Fruit fly (Drosophila melanogaster): ENCODE data around the gene Btk.

The Btk gene

dm6 chr2L:8290092-8290424 lies 10.8 kb downstream of the Btk start:
- TF ChIP-seq CTCF (optimal IDR thresholded peaks at IDR 0.05) (no peak), CG8478 (optimal IDR thresholded peaks at IDR 0.05) (no peak)

dm6 chr2L:8289352-8290091 lies 11.4 kb downstream of the Btk start:
- no peak for TF ChIP-seq CTCF (optimal IDR thresholded peaks at IDR 0.05)
- no peak for TF ChIP-seq CG8478 (optimal IDR thresholded peaks at IDR 0.05)

dm6 chr2L:8288087-8288486 lies 12.8 kb downstream of the Btk start:
- TF ChIP-seq CTCF (optimal IDR thresholded peaks at IDR 0.05) (no peak), CG8478 (optimal IDR thresholded peaks at IDR 0.05) (no peak)

dm6 chr2L:8286595-8286994 lies 14.3 kb downstream of the Btk start:
- no peak for TF ChIP-seq CTCF (optimal IDR thresholded peaks at IDR 0.05)
- no peak for TF ChIP-seq CG8478 (optimal IDR thresholded peaks at IDR 0.05)

- TF ChIP-seq CTCF (optimal IDR thresholded peaks at IDR 0.05) (no peak), CG8478 (optimal IDR thresholded peaks at IDR 0.05) (no peak)
Observed at dm6 chr2L:8284913-8285619, 15.8 kb downstream of the Btk start.

- no peak for TF ChIP-seq CG8478 (optimal IDR thresholded peaks at IDR 0.05)
Observed at dm6 chr2L:8281872-8282271, 19.0 kb downstream of the Btk start.

dm6 chr2L:8280225-8280624 lies 20.7 kb downstream of the Btk start:
- TF ChIP-seq CTCF (optimal IDR thresholded peaks at IDR 0.05) (no peak), CG8478 (optimal IDR thresholded peaks at IDR 0.05) (no peak)

- TF ChIP-seq CG8478 (optimal IDR thresholded peaks at IDR 0.05) (no peak), CTCF (optimal IDR thresholded peaks at IDR 0.05) (no peak)
Observed at dm6 chr2L:8279400-8280065, 21.3 kb downstream of the Btk start.

dm6 chr2L:8277561-8278201 lies 23.2 kb downstream of the Btk start:
- TF ChIP-seq CTCF (optimal IDR thresholded peaks at IDR 0.05) = no peak
- TF ChIP-seq CG8478 (optimal IDR thresholded peaks at IDR 0.05) = no peak

dm6 chr2L:8276880-8277279 lies 24.0 kb downstream of the Btk start:
- TF ChIP-seq CTCF (optimal IDR thresholded peaks at IDR 0.05) = no peak
- TF ChIP-seq CG8478 (optimal IDR thresholded peaks at IDR 0.05) = no peak

- no peak for TF ChIP-seq CG8478 (optimal IDR thresholded peaks at IDR 0.05)
- no peak for TF ChIP-seq CTCF (optimal IDR thresholded peaks at IDR 0.05)
Observed at dm6 chr2L:8276287-8276686, 24.6 kb downstream of the Btk start.

dm6 chr2L:8274958-8275584 lies 25.8 kb downstream of the Btk start:
- no peak for TF ChIP-seq CTCF (optimal IDR thresholded peaks at IDR 0.05)
- TF ChIP-seq CG8478 (optimal IDR thresholded peaks at IDR 0.05) = no peak

- TF ChIP-seq CG8478 (optimal IDR thresholded peaks at IDR 0.05) (no peak), CTCF (optimal IDR thresholded peaks at IDR 0.05) (no peak)
Observed at dm6 chr2L:8274127-8274526, 26.8 kb downstream of the Btk start.

dm6 chr2L:8270916-8271315 lies 30.0 kb downstream of the Btk start:
- TF ChIP-seq CTCF (optimal IDR thresholded peaks at IDR 0.05) = no peak
- no peak for TF ChIP-seq CG8478 (optimal IDR thresholded peaks at IDR 0.05)

- no peak for TF ChIP-seq CG8478 (optimal IDR thresholded peaks at IDR 0.05)
- TF ChIP-seq CTCF (optimal IDR thresholded peaks at IDR 0.05) = no peak
Observed at dm6 chr2L:8268679-8269078, 32.2 kb downstream of the Btk start.

Data from S2 (cell line).